Worm (Caenorhabditis elegans) whole organism, late embryonic: ENCODE data around the gene pmp-2.

Experiments used
- T23F11.4 ChIP-seq: fragments of 200-800 bp; sonication (Bioruptor generic); optimal IDR thresholded peaks from 2 replicates; lab custom pipeline; 2018; ENCODE audit warnings: mild to moderate bottlenecking, missing genetic modification characterization, missing compliant biosample characterization
- ceh-48 ChIP-seq: sonication (generic microtip); optimal IDR thresholded peaks from 2 replicates; lab custom pipeline; 2016; ENCODE audit warnings: missing genetic modification characterization, inconsistent platforms, missing compliant biosample characterization
- elt-2 ChIP-seq: sonication (generic microtip); optimal IDR thresholded peaks from 2 replicates; lab custom pipeline; 2016; ENCODE audit warnings: missing genetic modification reagents, missing genetic modification characterization, missing compliant biosample characterization
- ets-4 ChIP-seq: sonication (generic microtip); optimal IDR thresholded peaks from 2 replicates; lab custom pipeline; 2016; ENCODE audit warnings: missing genetic modification characterization, missing compliant biosample characterization
- fkh-6 ChIP-seq: sonication (generic microtip); optimal IDR thresholded peaks from 2 replicates; lab custom pipeline; 2016; ENCODE audit warnings: missing genetic modification characterization, missing compliant biosample characterization
- nfya-1 ChIP-seq: sonication (generic microtip); optimal IDR thresholded peaks from 2 replicates; lab custom pipeline; 2017; ENCODE audit warnings: missing genetic modification characterization, mild to moderate bottlenecking, missing compliant biosample characterization, antibody characterized with exemption, moderate library complexity
- nhr-11 ChIP-seq: fragments of 150-350 bp; optimal IDR thresholded peaks from 2 replicates; lab custom pipeline; 2014; ENCODE audit warnings: missing biosample characterization, missing genetic modification characterization
- pax-1 ChIP-seq: fragments of 150-350 bp; optimal IDR thresholded peaks from 2 replicates; lab custom pipeline; 2014; ENCODE audit warnings: missing biosample characterization, missing genetic modification characterization
- pqm-1 ChIP-seq: sonication (generic microtip); optimal IDR thresholded peaks from 2 replicates; lab custom pipeline; 2016; ENCODE audit warnings: missing genetic modification characterization, missing compliant biosample characterization
- pros-1 ChIP-seq: fragments of 150-350 bp; optimal IDR thresholded peaks from 2 replicates; lab custom pipeline; 2014; ENCODE audit warnings: missing biosample characterization, missing genetic modification reagents, missing genetic modification characterization
- ref-2 ChIP-seq: sonication (generic microtip); optimal IDR thresholded peaks from 2 replicates; lab custom pipeline; 2016; ENCODE audit warnings: missing genetic modification characterization, missing compliant biosample characterization
- sox-2 ChIP-seq: fragments of 200-800 bp; sonication (Bioruptor generic); IDR thresholded peaks from 2 replicates; pipeline ENCODE4 v1.3.6; 2022; ENCODE audit warnings: missing genetic modification reagents, missing genetic modification characterization, missing compliant biosample characterization
- tbx-2 ChIP-seq: sonication (generic microtip); optimal IDR thresholded peaks from 2 replicates; lab custom pipeline; 2016; ENCODE audit warnings: missing genetic modification characterization, missing compliant biosample characterization

- no peak for TF ChIP-seq pqm-1 (tag; lab: Kevin White, UChicago)
- TF ChIP-seq elt-2 (tag; lab: Kevin White, UChicago): no peak
- no peak for TF ChIP-seq nfya-1 (tag; lab: Kevin White, UChicago)
- TF ChIP-seq fkh-6 (tag; lab: Kevin White, UChicago): no peak
- peak; percentile 30 for TF ChIP-seq tbx-2 (tag; lab: Kevin White, UChicago)
- TF ChIP-seq T23F11.4 (GFP tag; lab: Kevin White, UChicago): no peak
- TF ChIP-seq nhr-11 (tag; lab: Kevin White, UChicago): no peak
- no peak for TF ChIP-seq ceh-48 (tag; lab: Kevin White, UChicago)
- no peak for TF ChIP-seq pax-1
- TF ChIP-seq sox-2: peak; percentile 27; the same call in 1 of the 2 replicates
- TF ChIP-seq ets-4 (tag; lab: Kevin White, UChicago): no peak
- peak; percentile 17 for TF ChIP-seq ref-2 (tag; lab: Kevin White, UChicago)
- no peak for TF ChIP-seq pros-1 (tag; lab: Kevin White, UChicago)
Measured at ce11 chrII:6843680-6844079, 43.9 kb downstream of the pmp-2 start.
